Worm (Caenorhabditis elegans): ENCODE results near the gene ptr-13.

Gene ptr-13

DNA sequence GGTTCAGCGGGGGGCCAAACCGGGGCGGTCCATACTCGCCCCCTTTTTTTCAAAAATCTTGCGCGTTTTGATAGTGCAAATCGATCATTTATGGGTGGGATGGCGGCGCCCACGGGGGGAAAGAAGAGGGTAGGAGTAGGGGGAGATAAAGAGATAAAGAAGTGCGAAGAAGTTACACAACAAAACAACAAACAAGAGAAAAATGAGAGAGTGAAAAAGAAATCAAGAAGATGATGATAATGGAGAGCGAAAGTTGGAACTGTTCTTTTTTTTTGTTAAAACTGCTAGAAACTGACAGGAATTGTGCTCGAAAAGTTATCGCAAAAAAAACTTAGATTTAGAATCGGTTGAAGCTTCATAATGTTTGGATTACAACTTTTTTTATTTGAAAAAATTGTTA, at the start of gene ptr-13:
Gene ptr-13 (minus strand): TSS at position 92 of the 400 bp plus-strand sequence.
- TF ChIP-seq C08G9.2 (tag; optimal IDR thresholded peaks at IDR 0.05) (no peak), ceh-45 (GFP tag; IDR thresholded peaks at IDR 0.05) (no peak), ama-1 (optimal IDR thresholded peaks at IDR 0.05) (no peak), ceh-34 (tag; optimal IDR thresholded peaks at IDR 0.05) (no peak), pha-4 (tag; optimal IDR thresholded peaks at IDR 0.05) (no peak), nhr-11 (tag; optimal IDR thresholded peaks at IDR 0.05) (no peak), che-1 (tag; optimal IDR thresholded peaks at IDR 0.05) (no peak), ceh-19 (GFP tag; optimal IDR thresholded peaks at IDR 0.05) (no peak), ceh-48 (tag; optimal IDR thresholded peaks at IDR 0.05) (no peak), fax-1 (tag; optimal IDR thresholded peaks at IDR 0.05) (no peak), nfya-1 (tag; optimal IDR thresholded peaks at IDR 0.05) (no peak)

DNA sequence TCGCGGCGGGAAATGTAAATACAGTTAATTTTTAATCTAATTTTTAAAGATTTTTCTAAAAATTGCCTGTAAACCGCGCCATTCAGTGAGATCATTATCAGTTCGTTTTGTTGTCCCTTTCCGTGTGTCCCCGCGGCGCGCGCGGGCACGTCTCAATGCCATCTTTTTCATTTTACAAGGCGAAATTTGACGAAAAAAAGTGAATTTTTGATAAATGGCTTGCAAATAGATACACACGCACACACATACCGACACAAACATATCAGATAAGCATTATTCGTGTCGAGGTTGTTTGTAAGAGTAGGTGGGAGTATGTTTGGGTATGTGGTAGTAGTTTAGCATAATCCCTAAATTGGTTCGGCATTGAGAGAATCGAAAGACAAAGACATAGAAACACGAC, 43.5 kb upstream of the ptr-13 start:
- TF ChIP-seq lim-6 (tag; optimal IDR thresholded peaks at IDR 0.05) (no peak), K02D7.2 (tag; optimal IDR thresholded peaks at IDR 0.05) (no peak), ceh-19 (GFP tag; optimal IDR thresholded peaks at IDR 0.05) (no peak), T23F11.4 (GFP tag; optimal IDR thresholded peaks at IDR 0.05) (no peak), ets-4 (tag; optimal IDR thresholded peaks at IDR 0.05) (no peak), ceh-22 (tag; optimal IDR thresholded peaks at IDR 0.05) (no peak), ttx-3 (tag; optimal IDR thresholded peaks at IDR 0.05) (no peak), syd-9 (tag; optimal IDR thresholded peaks at IDR 0.05) (no peak), hlh-8 (tag; optimal IDR thresholded peaks at IDR 0.05) (no peak), ceh-30 (tag; optimal IDR thresholded peaks at IDR 0.05) (no peak)

- no peak for TF ChIP-seq fkh-6 (tag; optimal IDR thresholded peaks at IDR 0.05)
- TF ChIP-seq Y22D7AL.16 (tag; optimal IDR thresholded peaks at IDR 0.05): no peak
- no peak for TF ChIP-seq odd-2 (tag; optimal IDR thresholded peaks at IDR 0.05)
- no peak for TF ChIP-seq dve-1 (tag; optimal IDR thresholded peaks at IDR 0.05)
- TF ChIP-seq pat-9 (tag; optimal IDR thresholded peaks at IDR 0.05): no peak
- TF ChIP-seq che-1 (tag; optimal IDR thresholded peaks at IDR 0.05): no peak
Observed at ce11 chrII:11204731-11205130, 42.5 kb upstream of the ptr-13 start.

ce11 chrII:11202581-11203271, 40.4 kb upstream of the ptr-13 start, which contains the start of gene srap-1:
srap-1 (plus strand) TSS chrII:11203221.
- no peak for TF ChIP-seq pag-3 (tag; optimal IDR thresholded peaks at IDR 0.05; ENCODE audit: borderline replicate concordance)
- TF ChIP-seq ama-1 (optimal IDR thresholded peaks at IDR 0.05): no peak
- no peak for TF ChIP-seq ceh-34 (tag; optimal IDR thresholded peaks at IDR 0.05)
- no peak for TF ChIP-seq eyg-1 (tag; optimal IDR thresholded peaks at IDR 0.05)
- no peak for TF ChIP-seq mec-3 (tag; optimal IDR thresholded peaks at IDR 0.05; ENCODE audit: borderline replicate concordance)
- no peak for TF ChIP-seq odd-2 (tag; optimal IDR thresholded peaks at IDR 0.05)
- no peak for TF ChIP-seq hlh-6 (tag; optimal IDR thresholded peaks at IDR 0.05)
- no peak for TF ChIP-seq ahr-1 (tag; optimal IDR thresholded peaks at IDR 0.05)
- no peak for TF ChIP-seq unc-3 (GFP tag; conservative IDR thresholded peaks at IDR 0.05)
- no peak for TF ChIP-seq unc-3 (tag; optimal IDR thresholded peaks at IDR 0.05)
- TF ChIP-seq hlh-30 (tag; optimal IDR thresholded peaks at IDR 0.05; ENCODE audit: insufficient read depth): no peak

- no peak for TF ChIP-seq elt-2 (tag; optimal IDR thresholded peaks at IDR 0.05)
Observed at ce11 chrII:11200234-11200755, 38.0 kb upstream of the ptr-13 start.

All from whole organism, late embryonic.